Worm (Caenorhabditis elegans) whole organism, late embryonic: ENCODE data around the gene K02D3.1.

Experiments used
- C08G9.2 ChIP-seq: sonication (generic microtip); optimal IDR thresholded peaks from 2 replicates; lab custom pipeline; 2016; ENCODE audit warnings: mild to moderate bottlenecking, missing genetic modification characterization, moderate library complexity, missing compliant biosample characterization
- F13H6.1 ChIP-seq: sonication (generic microtip); optimal IDR thresholded peaks from 2 replicates; lab custom pipeline; 2016; ENCODE audit warnings: missing genetic modification characterization, missing compliant biosample characterization
- K02D7.2 ChIP-seq: sonication (generic microtip); optimal IDR thresholded peaks from 2 replicates; lab custom pipeline; 2017; ENCODE audit warnings: mild to moderate bottlenecking, missing genetic modification characterization, missing compliant biosample characterization
- K09A11.1 ChIP-seq: sonication (generic microtip); optimal IDR thresholded peaks from 2 replicates; lab custom pipeline; 2017; ENCODE audit warnings: antibody characterized with exemption, mild to moderate bottlenecking, missing genetic modification characterization, missing compliant biosample characterization; ENCODE audit not compliant: insufficient read depth
- T23F11.4 ChIP-seq: fragments of 200-800 bp; sonication (Bioruptor generic); optimal IDR thresholded peaks from 2 replicates; lab custom pipeline; 2018; ENCODE audit warnings: mild to moderate bottlenecking, missing genetic modification characterization, missing compliant biosample characterization
- Y22D7AL.16 ChIP-seq: sonication (generic microtip); optimal IDR thresholded peaks from 2 replicates; lab custom pipeline; 2016; ENCODE audit warnings: missing genetic modification characterization, missing compliant biosample characterization
- ahr-1 ChIP-seq: sonication (generic microtip); optimal IDR thresholded peaks from 2 replicates; lab custom pipeline; 2016; ENCODE audit warnings: missing genetic modification characterization, missing compliant biosample characterization
- ama-1 ChIP-seq: fragments of 150-350 bp; optimal IDR thresholded peaks from 2 replicates; lab custom pipeline; 2014
- ceh-18 ChIP-seq: sonication (generic microtip); optimal IDR thresholded peaks from 2 replicates; lab custom pipeline; 2016; ENCODE audit warnings: missing genetic modification characterization, missing compliant biosample characterization
- ceh-19 ChIP-seq: fragments of 200-800 bp; sonication (Bioruptor generic); optimal IDR thresholded peaks from 2 replicates; lab custom pipeline; 2018; ENCODE audit warnings: mild to moderate bottlenecking, missing genetic modification characterization, missing compliant biosample characterization
- ceh-22 ChIP-seq: sonication (generic microtip); optimal IDR thresholded peaks from 2 replicates; lab custom pipeline; 2017; ENCODE audit warnings: missing biosample characterization, missing genetic modification characterization
- ceh-24 ChIP-seq: sonication (generic microtip); optimal IDR thresholded peaks from 2 replicates; lab custom pipeline; 2016; ENCODE audit warnings: mild to moderate bottlenecking, missing genetic modification characterization, missing compliant biosample characterization
- ceh-30 ChIP-seq: fragments of 150-350 bp; optimal IDR thresholded peaks from 2 replicates; lab custom pipeline; 2014; ENCODE audit warnings: missing biosample characterization, missing genetic modification characterization
- ceh-34 ChIP-seq: sonication (generic microtip); optimal IDR thresholded peaks from 2 replicates; lab custom pipeline; 2016; ENCODE audit warnings: mild to moderate bottlenecking, missing genetic modification characterization, missing compliant biosample characterization
- ceh-6 ChIP-seq: fragments of 200-800 bp; sonication (Bioruptor generic); optimal IDR thresholded peaks from 2 replicates; lab custom pipeline; 2018; ENCODE audit warnings: mild to moderate bottlenecking, missing genetic modification characterization, missing compliant biosample characterization
- che-1 ChIP-seq: sonication (generic microtip); optimal IDR thresholded peaks from 2 replicates; lab custom pipeline; 2016; ENCODE audit warnings: mild to moderate bottlenecking, missing genetic modification characterization, missing compliant biosample characterization
- dmd-4 ChIP-seq: sonication (generic microtip); optimal IDR thresholded peaks from 2 replicates; lab custom pipeline; 2016; ENCODE audit warnings: borderline replicate concordance, missing genetic modification characterization, missing compliant biosample characterization
- dve-1 ChIP-seq: sonication (generic microtip); optimal IDR thresholded peaks from 2 replicates; lab custom pipeline; 2017; ENCODE audit warnings: antibody characterized with exemption, mild to moderate bottlenecking, missing genetic modification characterization, missing compliant biosample characterization
- elt-2 ChIP-seq: sonication (generic microtip); optimal IDR thresholded peaks from 2 replicates; lab custom pipeline; 2016; ENCODE audit warnings: missing genetic modification reagents, missing genetic modification characterization, missing compliant biosample characterization
- elt-4 ChIP-seq: sonication (generic microtip); optimal IDR thresholded peaks from 2 replicates; lab custom pipeline; 2016; ENCODE audit warnings: missing genetic modification characterization, missing compliant biosample characterization
- eyg-1 ChIP-seq: sonication (generic microtip); optimal IDR thresholded peaks from 2 replicates; lab custom pipeline; 2016; ENCODE audit warnings: missing genotype, missing genetic modification characterization, missing compliant biosample characterization
- fax-1 ChIP-seq: sonication (generic microtip); optimal IDR thresholded peaks from 2 replicates; lab custom pipeline; 2016; ENCODE audit warnings: missing genotype, missing genetic modification characterization, missing compliant biosample characterization
- fkh-10 ChIP-seq: fragments of 150-350 bp; optimal IDR thresholded peaks from 2 replicates; lab custom pipeline; 2014; ENCODE audit warnings: missing biosample characterization, missing genetic modification reagents, missing genetic modification characterization
- fkh-6 ChIP-seq: sonication (generic microtip); optimal IDR thresholded peaks from 2 replicates; lab custom pipeline; 2016; ENCODE audit warnings: missing genetic modification characterization, missing compliant biosample characterization
- hlh-13 ChIP-seq: fragments of 200-800 bp; sonication (Bioruptor generic); optimal IDR thresholded peaks from 2 replicates; lab custom pipeline; 2018; ENCODE audit warnings: mild to moderate bottlenecking, missing genetic modification characterization, missing compliant biosample characterization
- hlh-15 ChIP-seq: sonication (generic microtip); optimal IDR thresholded peaks from 2 replicates; lab custom pipeline; 2016; ENCODE audit warnings: missing genetic modification characterization, missing compliant biosample characterization
- hlh-30 ChIP-seq: sonication (generic microtip); optimal IDR thresholded peaks from 2 replicates; lab custom pipeline; 2017; ENCODE audit warnings: antibody characterized with exemption, missing genetic modification characterization, missing compliant biosample characterization; ENCODE audit not compliant: insufficient read depth
- hlh-6 ChIP-seq: sonication (generic microtip); optimal IDR thresholded peaks from 2 replicates; lab custom pipeline; 2016; ENCODE audit warnings: missing genotype, missing genetic modification characterization, missing compliant biosample characterization
- hlh-8 ChIP-seq: sonication (generic microtip); optimal IDR thresholded peaks from 2 replicates; lab custom pipeline; 2016; ENCODE audit warnings: missing genotype, missing genetic modification characterization, missing compliant biosample characterization
- madf-2 ChIP-seq: sonication (generic microtip); optimal IDR thresholded peaks from 2 replicates; lab custom pipeline; 2017; ENCODE audit warnings: missing genetic modification characterization, missing compliant biosample characterization
- mec-3 ChIP-seq: sonication (generic microtip); optimal IDR thresholded peaks from 2 replicates; lab custom pipeline; 2016; ENCODE audit warnings: borderline replicate concordance, missing genetic modification characterization, missing compliant biosample characterization
- nfya-1 ChIP-seq: sonication (generic microtip); optimal IDR thresholded peaks from 2 replicates; lab custom pipeline; 2017; ENCODE audit warnings: missing genetic modification characterization, mild to moderate bottlenecking, missing compliant biosample characterization, antibody characterized with exemption, moderate library complexity
- nhr-11 ChIP-seq: fragments of 150-350 bp; optimal IDR thresholded peaks from 2 replicates; lab custom pipeline; 2014; ENCODE audit warnings: missing biosample characterization, missing genetic modification characterization
- nhr-232 ChIP-seq: sonication (generic microtip); optimal IDR thresholded peaks from 2 replicates; lab custom pipeline; 2016; ENCODE audit warnings: missing genetic modification characterization, missing compliant biosample characterization
- npax-4 ChIP-seq: sonication (generic microtip); optimal IDR thresholded peaks from 2 replicates; lab custom pipeline; 2016; ENCODE audit warnings: missing genetic modification characterization, missing compliant biosample characterization
- odd-2 ChIP-seq: sonication (generic microtip); optimal IDR thresholded peaks from 2 replicates; lab custom pipeline; 2017; ENCODE audit warnings: antibody characterized with exemption, mild to moderate bottlenecking, missing genetic modification characterization, missing compliant biosample characterization
- pag-3 ChIP-seq: sonication (generic microtip); optimal IDR thresholded peaks from 2 replicates; lab custom pipeline; 2016; ENCODE audit warnings: missing compliant biosample characterization, missing genetic modification characterization, borderline replicate concordance
- pax-1 ChIP-seq: fragments of 150-350 bp; optimal IDR thresholded peaks from 2 replicates; lab custom pipeline; 2014; ENCODE audit warnings: missing biosample characterization, missing genetic modification characterization
- pha-2 ChIP-seq: sonication (generic microtip); optimal IDR thresholded peaks from 2 replicates; lab custom pipeline; 2017; ENCODE audit warnings: mild to moderate bottlenecking, missing genetic modification characterization, missing compliant biosample characterization
- pha-4 ChIP-seq: fragments of 150-350 bp; optimal IDR thresholded peaks from 2 replicates; lab custom pipeline; 2018; ENCODE audit warnings: missing biosample characterization, missing genetic modification reagents, missing genetic modification characterization
- pqm-1 ChIP-seq: sonication (generic microtip); optimal IDR thresholded peaks from 2 replicates; lab custom pipeline; 2016; ENCODE audit warnings: missing genetic modification characterization, missing compliant biosample characterization
- pros-1 ChIP-seq: fragments of 150-350 bp; optimal IDR thresholded peaks from 2 replicates; lab custom pipeline; 2014; ENCODE audit warnings: missing biosample characterization, missing genetic modification reagents, missing genetic modification characterization
- ref-2 ChIP-seq: sonication (generic microtip); optimal IDR thresholded peaks from 2 replicates; lab custom pipeline; 2016; ENCODE audit warnings: missing genetic modification characterization, missing compliant biosample characterization
- rnt-1 ChIP-seq: sonication (generic microtip); optimal IDR thresholded peaks from 2 replicates; lab custom pipeline; 2016; ENCODE audit warnings: missing genetic modification characterization, missing compliant biosample characterization
- sdc-2 ChIP-seq: sonication (generic microtip); optimal IDR thresholded peaks from 2 replicates; lab custom pipeline; 2016; ENCODE audit warnings: missing genotype, missing genetic modification characterization, missing compliant biosample characterization
- sox-4 ChIP-seq: sonication (generic microtip); optimal IDR thresholded peaks from 2 replicates; lab custom pipeline; 2017; ENCODE audit warnings: mild to moderate bottlenecking, missing genetic modification characterization, inconsistent platforms, missing compliant biosample characterization
- tbx-2 ChIP-seq: sonication (generic microtip); optimal IDR thresholded peaks from 2 replicates; lab custom pipeline; 2016; ENCODE audit warnings: missing genetic modification characterization, missing compliant biosample characterization
- tbx-7 ChIP-seq: sonication (generic microtip); optimal IDR thresholded peaks from 2 replicates; lab custom pipeline; 2016; ENCODE audit warnings: missing genotype, missing genetic modification characterization, missing compliant biosample characterization
- zip-5 ChIP-seq: sonication (generic microtip); optimal IDR thresholded peaks from 2 replicates; lab custom pipeline; 2016; ENCODE audit warnings: missing genetic modification characterization, missing compliant biosample characterization
- ztf-16 ChIP-seq: sonication (generic microtip); optimal IDR thresholded peaks from 2 replicates; lab custom pipeline; 2017; ENCODE audit warnings: missing genetic modification characterization, missing compliant biosample characterization

The K02D3.1 gene

DNA sequence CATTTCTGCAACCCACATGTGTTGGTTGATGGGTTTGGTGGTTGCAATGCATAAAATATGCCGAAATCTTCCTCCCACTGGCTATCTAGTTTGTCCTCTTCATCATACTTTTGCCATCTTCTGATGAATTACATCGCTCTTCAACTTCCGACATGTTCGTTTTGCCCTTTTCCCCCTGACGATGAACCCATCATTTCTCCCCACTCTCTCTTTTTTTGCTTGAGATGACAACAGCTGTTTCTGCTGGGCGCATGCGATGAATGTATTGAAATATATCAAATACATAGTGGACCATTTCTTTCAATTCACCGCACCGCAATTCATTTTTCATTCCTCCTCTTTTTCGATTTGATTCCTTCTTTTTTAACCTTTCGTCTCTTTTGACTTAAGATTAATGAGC lies 35.7 kb upstream of the K02D3.1 start:
- TF ChIP-seq ceh-24 (no peak), ceh-18 (tag; lab: Kevin White, UChicago) (peak; percentile 8)

DNA sequence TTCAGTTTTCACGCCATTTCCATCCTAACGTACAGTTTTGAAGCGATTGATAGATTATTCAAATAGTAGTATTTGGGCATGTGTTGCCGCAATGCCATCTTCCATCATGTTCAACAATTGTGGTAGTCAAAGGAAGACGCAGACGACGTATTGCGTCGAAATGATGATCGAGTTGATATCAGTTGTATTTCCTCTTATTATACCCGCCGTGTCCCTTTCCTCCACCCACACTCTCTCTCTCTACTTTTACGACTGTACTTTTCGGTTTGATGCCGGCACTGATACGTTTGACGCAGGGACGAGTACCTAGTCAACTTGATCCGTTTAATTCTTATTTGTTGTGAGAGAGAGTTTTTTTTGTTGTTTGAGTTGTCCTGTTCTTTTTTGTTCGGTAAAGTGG lies 34.1 kb upstream of the K02D3.1 start:
- TF ChIP-seq madf-2 (tag; lab: Kevin White, UChicago) (no peak), nfya-1 (no peak), pha-2 (tag; lab: Kevin White, UChicago) (no peak), ceh-34 (no peak), npax-4 (tag; lab: Kevin White, UChicago) (no peak), ceh-6 (GFP tag; lab: Kevin White, UChicago) (no peak), elt-2 (no peak), ceh-30 (tag; lab: Kevin White, UChicago) (no peak), ama-1 (lab: Kevin White, UChicago) (no peak), nhr-232 (tag; lab: Kevin White, UChicago) (no peak), che-1 (no peak), C08G9.2 (no peak), mec-3 (tag; lab: Kevin White, UChicago) (no peak)

DNA sequence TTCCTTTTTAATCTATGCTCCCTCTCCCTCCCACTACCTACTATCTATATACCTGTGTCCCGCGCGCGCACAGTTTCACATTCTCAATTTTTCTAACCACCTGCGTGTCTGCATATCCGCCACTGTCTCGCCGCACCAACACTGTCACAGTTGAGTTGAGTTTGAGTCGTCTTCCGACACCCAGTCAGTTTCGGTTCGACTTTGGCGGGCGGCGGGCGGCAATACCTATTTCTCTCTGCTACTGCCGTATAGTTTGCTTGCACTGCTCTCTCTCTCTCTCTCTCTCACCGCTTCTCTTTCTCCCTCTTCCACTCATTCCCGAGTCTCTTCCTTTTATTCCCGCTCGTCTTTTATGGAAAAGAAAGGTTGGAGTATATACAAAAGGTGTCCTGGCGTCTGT lies 31.3 kb upstream of the K02D3.1 start:
- TF ChIP-seq K02D7.2 (tag; lab: Kevin White, UChicago) (no peak), ref-2 (tag; lab: Kevin White, UChicago) (peak; percentile 56), hlh-30 (tag; lab: Kevin White, UChicago) (peak; percentile 25), nhr-11 (tag; lab: Kevin White, UChicago) (no peak), eyg-1 (tag; lab: Kevin White, UChicago) (no peak), hlh-13 (GFP tag; lab: Kevin White, UChicago) (no peak), tbx-7 (tag; lab: Kevin White, UChicago) (no peak), pha-4 (tag; lab: Kevin White, UChicago) (no peak), che-1 (no peak), elt-2 (peak; percentile 24), nhr-232 (tag; lab: Kevin White, UChicago) (no peak), T23F11.4 (GFP tag; lab: Kevin White, UChicago) (peak; percentile 46), hlh-6 (tag; lab: Kevin White, UChicago) (no peak), sdc-2 (tag; lab: Kevin White, UChicago) (peak; percentile 41), fax-1 (tag; lab: Kevin White, UChicago) (peak; percentile 17), ceh-30 (tag; lab: Kevin White, UChicago) (no peak), C08G9.2 (peak; percentile 23), npax-4 (tag; lab: Kevin White, UChicago) (no peak), ceh-19 (GFP tag; lab: Kevin White, UChicago) (no peak), pqm-1 (tag; lab: Kevin White, UChicago) (no peak), pag-3 (tag; lab: Kevin White, UChicago) (no peak), ahr-1 (tag; lab: Kevin White, UChicago) (no peak), zip-5 (tag; lab: Kevin White, UChicago) (no peak), pax-1 (tag; lab: Kevin White, UChicago) (peak; percentile 71), madf-2 (tag; lab: Kevin White, UChicago) (no peak), odd-2 (tag; lab: Kevin White, UChicago) (no peak), Y22D7AL.16 (no peak), ceh-22 (tag; lab: Kevin White, UChicago) (no peak), pros-1 (peak; percentile 33), ztf-16 (tag; lab: Kevin White, UChicago) (peak; percentile 50), dmd-4 (no peak), hlh-15 (tag; lab: Kevin White, UChicago) (no peak), tbx-2 (peak; percentile 42), fkh-10 (GFP tag; lab: Kevin White, UChicago) (no peak), F13H6.1 (tag; lab: Kevin White, UChicago) (no peak), fkh-6 (peak; percentile 38), sox-4 (no peak), hlh-8 (tag; lab: Kevin White, UChicago) (no peak), rnt-1 (tag; lab: Kevin White, UChicago) (no peak), ceh-18 (tag; lab: Kevin White, UChicago) (peak; percentile 43), K09A11.1 (no peak), dve-1 (no peak), nfya-1 (peak; percentile 38), elt-4 (no peak)
